Worm (Caenorhabditis elegans) whole organism, L2 larva: Measurements from ENCODE around the gene swip-10.

Source experiments
- Y55F3AM.14 ChIP-seq: fragments of 200-800 bp; sonication (Bioruptor generic); optimal IDR thresholded peaks from 2 replicates; lab custom pipeline; 2018; ENCODE audit warnings: mild to moderate bottlenecking, missing genetic modification characterization, missing compliant biosample characterization
- ZK546.5 ChIP-seq: sonication (generic microtip); optimal IDR thresholded peaks from 2 replicates; lab custom pipeline; 2017; ENCODE audit warnings: missing biosample characterization, missing genetic modification characterization
- alr-1 ChIP-seq: fragments of 150-350 bp; optimal IDR thresholded peaks from 2 replicates; lab custom pipeline; 2014; ENCODE audit warnings: missing biosample characterization, missing genetic modification characterization
- aly-2 ChIP-seq: fragments of 150-350 bp; optimal IDR thresholded peaks from 2 replicates; lab custom pipeline; 2014; ENCODE audit warnings: missing biosample characterization, missing genetic modification characterization
- ama-1 ChIP-seq: fragments of 150-350 bp; optimal IDR thresholded peaks from 2 replicates; lab custom pipeline; 2018; ENCODE audit warnings: inconsistent platforms
- blmp-1 ChIP-seq: sonication (generic microtip); optimal IDR thresholded peaks from 2 replicates; lab custom pipeline; 2017; ENCODE audit warnings: missing genetic modification characterization, mild to moderate bottlenecking, missing compliant biosample characterization, antibody characterized with exemption, moderate library complexity; ENCODE audit not compliant: insufficient read depth
- ceh-16 ChIP-seq: fragments of 150-350 bp; optimal IDR thresholded peaks from 2 replicates; lab custom pipeline; 2014; ENCODE audit warnings: missing biosample characterization, missing genetic modification characterization
- crh-2 ChIP-seq: sonication (generic microtip); optimal IDR thresholded peaks from 2 replicates; lab custom pipeline; 2017; ENCODE audit warnings: missing biosample characterization, missing genetic modification characterization
- dmd-4 ChIP-seq: sonication (generic microtip); optimal IDR thresholded peaks from 2 replicates; lab custom pipeline; 2017; ENCODE audit warnings: missing biosample characterization, missing genetic modification characterization
- elt-1 ChIP-seq: fragments of 150-350 bp; optimal IDR thresholded peaks from 2 replicates; lab custom pipeline; 2014; ENCODE audit warnings: missing biosample characterization, missing genetic modification characterization
- elt-3 ChIP-seq: sonication (generic microtip); optimal IDR thresholded peaks from 2 replicates; lab custom pipeline; 2017; ENCODE audit warnings: missing biosample characterization, missing genetic modification characterization
- fos-1 ChIP-seq: fragments of 150-350 bp; optimal IDR thresholded peaks from 2 replicates; lab custom pipeline; 2014; ENCODE audit warnings: missing biosample characterization, missing genetic modification characterization
- lin-13 ChIP-seq: fragments of 150-350 bp; optimal IDR thresholded peaks from 2 replicates; lab custom pipeline; 2014; ENCODE audit warnings: missing biosample characterization, missing genetic modification reagents, missing genetic modification characterization
- lin-39 ChIP-seq: fragments of 150-350 bp; optimal IDR thresholded peaks from 2 replicates; lab custom pipeline; 2014; ENCODE audit warnings: missing biosample characterization, missing genetic modification reagents, missing genetic modification characterization
- mab-5 ChIP-seq: fragments of 150-350 bp; optimal IDR thresholded peaks from 2 replicates; lab custom pipeline; 2014; ENCODE audit warnings: missing biosample characterization, missing genetic modification characterization
- mdl-1 ChIP-seq, 2 experiments: fragments of 150-350 bp in 1 of 2; sonication (generic microtip) in 1 of 2; optimal IDR thresholded peaks; 2 replicates each; lab custom pipeline; 2017; ENCODE audit warnings: missing biosample characterization in 2 of 2, missing genetic modification characterization in 2 of 2
- nhr-10 ChIP-seq: sonication (generic microtip); optimal IDR thresholded peaks from 2 replicates; lab custom pipeline; 2017; ENCODE audit warnings: missing biosample characterization, missing genetic modification characterization
- nhr-11 ChIP-seq: fragments of 150-350 bp; optimal IDR thresholded peaks from 2 replicates; lab custom pipeline; 2014; ENCODE audit warnings: missing biosample characterization, missing genetic modification characterization
- nhr-12 ChIP-seq: fragments of 150-350 bp; optimal IDR thresholded peaks from 2 replicates; lab custom pipeline; 2014; ENCODE audit warnings: missing biosample characterization, missing genetic modification characterization
- nhr-129 ChIP-seq: fragments of 150-350 bp; optimal IDR thresholded peaks from 2 replicates; lab custom pipeline; 2014; ENCODE audit warnings: missing biosample characterization, missing genetic modification characterization
- nhr-21 ChIP-seq: fragments of 150-350 bp; optimal IDR thresholded peaks from 2 replicates; lab custom pipeline; 2014; ENCODE audit warnings: missing biosample characterization, missing genetic modification characterization
- nhr-23 ChIP-seq: fragments of 150-350 bp; optimal IDR thresholded peaks from 2 replicates; lab custom pipeline; 2014; ENCODE audit warnings: missing biosample characterization, missing genetic modification reagents, missing genetic modification characterization
- nhr-25 ChIP-seq: fragments of 150-350 bp; sonication (generic microtip); optimal IDR thresholded peaks from 3 replicates; lab custom pipeline; 2014; ENCODE audit warnings: missing biosample characterization, missing genetic modification characterization
- nhr-77 ChIP-seq: fragments of 150-350 bp; optimal IDR thresholded peaks from 2 replicates; lab custom pipeline; 2014; ENCODE audit warnings: missing biosample characterization, missing genetic modification characterization
- peb-1 ChIP-seq: fragments of 150-350 bp; optimal IDR thresholded peaks from 2 replicates; lab custom pipeline; 2014; ENCODE audit warnings: missing biosample characterization, missing genetic modification characterization
- sem-4 ChIP-seq: fragments of 150-350 bp; optimal IDR thresholded peaks from 2 replicates; lab custom pipeline; 2014; ENCODE audit warnings: missing biosample characterization, missing genetic modification reagents, missing genetic modification characterization
- sma-3 ChIP-seq: sonication (generic microtip); optimal IDR thresholded peaks from 2 replicates; lab custom pipeline; 2016; ENCODE audit warnings: missing genetic modification reagents, missing genetic modification characterization, missing compliant biosample characterization
- sma-9 ChIP-seq, 2 experiments: fragments of 150-350 bp in 1 of 2; sonication (generic microtip) in 1 of 2; optimal IDR thresholded peaks; 2 replicates each; lab custom pipeline; 2014 to 2016; ENCODE audit warnings: missing genetic modification characterization in 2 of 2, mild to moderate bottlenecking in 1 of 2, missing biosample characterization in 1 of 2, missing compliant biosample characterization in 1 of 2, missing genetic modification reagents in 1 of 2, moderate library complexity in 1 of 2
- unc-62 ChIP-seq: fragments of 150-350 bp; optimal IDR thresholded peaks from 2 replicates; lab custom pipeline; 2014; ENCODE audit warnings: missing biosample characterization, missing genetic modification reagents, missing genetic modification characterization

swip-10 gene

DNA sequence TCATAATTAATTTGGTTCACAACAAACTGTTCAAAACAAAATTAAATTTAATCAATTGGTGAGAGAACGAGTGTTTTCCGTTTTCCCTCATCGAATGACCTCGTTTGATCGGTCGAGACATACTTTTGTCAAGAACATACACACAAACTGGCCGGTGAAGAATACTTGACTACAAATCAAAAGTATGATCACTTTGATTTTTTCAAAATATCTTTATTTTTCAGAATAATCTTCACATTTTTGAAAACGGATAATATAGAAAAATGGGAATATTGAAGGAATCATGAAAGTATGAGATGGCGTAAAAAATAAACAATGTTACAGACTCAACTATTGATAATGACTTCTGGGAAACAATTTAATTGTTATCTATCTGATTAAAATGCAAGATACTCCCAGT is at the start of gene swip-10:
Gene swip-10, minus strand, starts transcription at position 101 of the 400 bp plus-strand sequence.
- TF ChIP-seq alr-1 (tag; lab: Kevin White, UChicago), result no peak

DNA sequence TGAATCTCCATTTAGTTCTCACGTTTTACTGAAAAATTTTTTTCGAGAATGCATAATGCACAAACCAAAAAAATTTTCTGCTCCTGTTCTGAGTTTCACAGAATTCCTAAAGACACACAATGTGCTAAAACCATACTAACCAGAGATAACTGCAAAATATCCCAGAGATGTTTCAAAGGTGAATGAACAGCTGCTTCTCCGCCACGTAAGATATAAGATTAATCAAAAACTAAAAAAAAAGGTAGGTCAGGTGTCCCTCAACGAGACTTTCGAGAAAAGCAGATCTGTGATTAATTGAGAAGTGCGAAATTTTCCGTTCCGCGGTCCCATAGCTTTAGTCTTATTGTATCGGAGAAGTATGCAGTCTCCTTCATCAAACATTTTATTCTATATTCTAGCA is 46.7 kb upstream of the swip-10 start, which contains the start of gene F48B9.3:
Gene F48B9.3, plus strand, starts transcription at position 301 of the 400 bp plus-strand sequence.
- TF ChIP-seq aly-2 (tag; lab: Kevin White, UChicago) (no peak), nhr-23 (tag; lab: Kevin White, UChicago) (no peak), elt-3 (no peak), nhr-12 (tag; lab: Kevin White, UChicago) (no peak), peb-1 (no peak), dmd-4 (no peak), sem-4 (tag; lab: Kevin White, UChicago) (no peak), mab-5 (no peak), nhr-25 (no peak), alr-1 (tag; lab: Kevin White, UChicago) (no peak), sma-3 (GFP tag; lab: Kevin White, UChicago) (no peak), nhr-129 (tag; lab: Kevin White, UChicago) (no peak)

DNA sequence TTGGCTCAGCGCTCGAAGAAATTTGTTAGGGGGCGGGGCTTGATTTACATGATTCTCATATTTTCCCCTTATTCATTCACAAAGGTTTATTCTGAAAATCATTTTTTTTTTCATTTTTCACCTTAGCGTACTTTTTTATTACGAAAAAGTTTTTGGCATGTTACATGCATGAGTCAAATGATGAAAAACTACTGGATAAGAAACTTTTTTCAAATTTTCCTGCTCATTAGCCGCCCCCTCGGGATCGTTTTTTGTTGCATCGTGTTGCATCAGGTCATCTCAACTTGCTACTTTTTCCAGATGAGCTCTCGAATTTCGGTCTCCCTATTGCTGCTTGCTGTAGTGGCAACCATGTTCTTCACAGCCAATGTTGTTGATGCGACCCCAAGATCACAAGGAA is 45.0 kb upstream of the swip-10 start, which contains the start of gene pdf-2:
Gene pdf-2, plus strand, starts transcription at position 301 of the 400 bp plus-strand sequence.
- TF ChIP-seq lin-13 (GFP tag; lab: Kevin White, UChicago), result no peak
- TF ChIP-seq ZK546.5 (tag; lab: Kevin White, UChicago), result no peak
- TF ChIP-seq dmd-4, result no peak

DNA sequence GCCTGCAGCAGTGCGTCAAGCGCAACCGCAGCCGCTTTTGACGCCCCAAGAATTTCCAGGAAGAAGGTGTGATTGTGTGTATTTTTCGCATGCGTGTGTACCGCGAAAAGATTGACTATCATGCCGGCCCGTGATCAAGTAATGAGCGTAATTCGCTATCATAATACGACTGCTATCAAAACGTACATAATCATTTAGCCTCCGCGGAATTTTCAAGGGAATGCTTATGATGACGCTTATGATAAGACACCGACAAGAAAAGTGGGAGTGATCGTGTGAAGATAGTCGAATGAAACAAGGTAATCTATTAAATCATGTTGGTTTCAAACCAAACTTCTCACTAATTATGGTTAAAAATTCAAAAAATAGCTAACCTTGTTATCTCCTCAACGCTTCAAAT is 39.8 kb upstream of the swip-10 start:
- TF ChIP-seq sma-9 (GFP tag; optimal IDR thresholded peaks at IDR 0.05; lab: Kevin White, UChicago) (peak; percentile 4), sma-9 (tag; optimal IDR thresholded peaks at IDR 0.05; lab: Kevin White, UChicago) (no peak), nhr-23 (tag; lab: Kevin White, UChicago) (no peak), fos-1 (tag; lab: Kevin White, UChicago) (peak; percentile 55), lin-39 (tag; lab: Kevin White, UChicago) (no peak), peb-1 (no peak)

DNA sequence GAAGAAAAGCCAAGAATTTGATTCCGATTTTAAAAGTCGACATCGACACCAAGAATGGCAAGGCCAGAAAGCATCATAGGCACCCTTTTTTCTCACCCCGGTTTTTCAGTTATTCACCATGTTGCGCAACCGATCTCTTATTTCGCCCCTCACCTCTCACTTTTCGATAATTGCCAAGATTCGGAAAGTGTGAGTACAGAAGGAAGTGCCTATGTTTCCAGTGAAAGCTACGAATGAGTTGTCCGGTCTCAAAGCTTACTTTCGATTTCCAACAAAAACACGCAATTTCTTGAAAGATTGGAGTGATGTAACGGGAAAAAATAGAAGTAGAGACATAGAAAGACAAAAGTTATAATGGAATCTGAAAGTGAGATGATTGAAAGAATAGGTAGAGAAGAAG is 35.7 kb upstream of the swip-10 start:
- peak; percentile 8 for TF ChIP-seq blmp-1 (tag; lab: Kevin White, UChicago)
- TF ChIP-seq ama-1 (lab: Kevin White, UChicago), result no peak

DNA sequence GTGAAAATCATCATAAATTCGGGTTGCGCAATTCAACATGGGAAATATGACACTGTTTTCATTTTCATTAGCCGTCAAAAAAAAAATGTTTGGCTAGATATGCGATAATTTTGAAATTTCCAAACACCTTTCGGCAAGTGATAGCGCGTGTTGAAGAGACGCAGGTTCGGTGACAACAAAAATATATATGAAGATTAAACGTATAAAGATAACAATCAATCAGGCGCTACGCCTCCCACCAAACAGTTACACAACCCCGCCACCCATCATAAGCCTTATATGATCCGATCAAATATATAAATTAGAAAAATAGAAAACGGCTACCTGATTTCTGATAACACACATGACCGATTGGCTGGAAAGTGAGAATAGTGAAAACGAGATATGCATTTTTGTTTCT is 34.0 kb upstream of the swip-10 start:
- no peak for TF ChIP-seq mdl-1 (tag; optimal IDR thresholded peaks at IDR 0.05; lab: Kevin White, UChicago)
- TF ChIP-seq unc-62, result no peak
- TF ChIP-seq elt-1 (tag; lab: Kevin White, UChicago), result no peak
- peak; percentile 6 for TF ChIP-seq nhr-25

DNA sequence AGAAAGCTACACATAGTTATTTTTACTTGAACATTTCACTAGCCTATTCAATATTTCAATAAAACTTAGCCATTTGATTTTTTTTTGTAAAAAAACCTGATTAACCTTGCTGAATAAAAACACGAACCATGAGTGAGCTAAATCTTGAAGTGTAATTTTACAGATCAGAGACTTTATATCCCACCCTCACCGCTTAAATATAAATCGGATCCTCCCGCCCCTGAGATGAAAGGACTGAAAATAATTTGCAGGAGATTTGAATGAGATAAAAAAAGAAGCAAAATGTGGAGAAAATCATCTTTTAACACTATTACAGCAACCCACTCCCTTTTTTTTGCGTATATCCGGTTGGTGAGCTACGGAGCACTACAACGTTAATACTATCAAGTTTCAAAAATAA is 31.9 kb upstream of the swip-10 start, which contains the start of gene npax-2:
Gene npax-2, minus strand, starts transcription at position 101 of the 400 bp plus-strand sequence.
- TF ChIP-seq nhr-77, result no peak
- TF ChIP-seq nhr-10, result no peak
- no peak for TF ChIP-seq elt-3

DNA sequence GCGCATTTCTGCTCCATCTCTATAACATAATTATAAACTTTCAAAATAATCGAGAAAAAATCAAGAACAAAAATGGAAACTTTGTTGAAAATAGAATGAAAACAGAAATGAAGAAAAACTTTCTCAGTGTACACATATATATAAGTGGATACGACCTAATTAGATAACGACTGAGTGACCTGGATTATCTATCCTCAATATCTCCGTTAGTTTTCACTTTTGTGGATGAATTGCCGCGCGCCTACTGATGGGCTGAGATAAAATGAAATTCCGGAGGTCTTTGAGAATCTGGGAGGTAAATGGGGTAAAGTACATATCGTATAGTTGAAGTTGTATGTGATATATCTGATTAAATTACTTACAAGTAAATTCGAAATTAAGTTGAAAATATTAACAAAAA is 27.6 kb upstream of the swip-10 start, which contains the start of gene dpy-3:
Gene dpy-3, minus strand, starts transcription at position 19 of the 400 bp plus-strand sequence.
- TF ChIP-seq nhr-11 (no peak), sma-9 (GFP tag; optimal IDR thresholded peaks at IDR 0.05; lab: Kevin White, UChicago) (peak; percentile 23), sma-9 (tag; optimal IDR thresholded peaks at IDR 0.05; lab: Kevin White, UChicago) (no peak), blmp-1 (tag; lab: Kevin White, UChicago) (peak; percentile 64), nhr-21 (peak; percentile 9), nhr-25 (peak; percentile 16), crh-2 (tag; lab: Kevin White, UChicago) (no peak), Y55F3AM.14 (no peak), nhr-12 (tag; lab: Kevin White, UChicago) (no peak), ceh-16 (tag; lab: Kevin White, UChicago) (peak; percentile 60)
